Fruit fly (Drosophila melanogaster) whole organism, embryonic: ENCODE measurements around the gene Ir94h.
A peak's percentile ranks its signal among the peaks of the same experiment; 100 is the strongest.

ENCODE experiments used
- Atf-2 ChIP-seq: fragments of 200-800 bp; sonication (Bioruptor generic); optimal IDR thresholded peaks from 2 replicates; lab custom pipeline; 2016; ENCODE audit warnings: missing biosample characterization, missing genetic modification characterization
- Atf3 ChIP-seq: fragments of 200-800 bp; sonication (Bioruptor generic); optimal IDR thresholded peaks from 3 replicates; lab custom pipeline; 2016; ENCODE audit warnings: missing biosample characterization, missing genetic modification characterization
- Atf6 ChIP-seq: fragments of 200-800 bp; sonication (Bioruptor generic); IDR thresholded peaks from 2 replicates; pipeline ENCODE4 v1.3.6; 2022; ENCODE audit warnings: missing biosample characterization, missing genetic modification characterization
- Bgb ChIP-seq: fragments of 200-800 bp; sonication (Bioruptor generic); IDR thresholded peaks from 2 replicates; pipeline ENCODE4 v1.3.6; 2022; ENCODE audit warnings: missing biosample characterization, missing genetic modification characterization; ENCODE audit not compliant: partially characterized antibody
- CG10147 ChIP-seq: fragments of 200-800 bp; sonication (Bioruptor generic); optimal IDR thresholded peaks from 2 replicates; lab custom pipeline; 2019; ENCODE audit warnings: missing biosample characterization, mild to moderate bottlenecking, missing genetic modification characterization, moderate library complexity
- CG1024 ChIP-seq: fragments of 200-800 bp; sonication (Bioruptor generic); IDR thresholded peaks from 2 replicates; pipeline ENCODE4 v1.3.6; 2022; ENCODE audit warnings: missing biosample characterization, missing genetic modification characterization
- CG11247 ChIP-seq: fragments of 200-800 bp; sonication (Bioruptor generic); IDR thresholded peaks from 2 replicates; pipeline ENCODE4 v1.3.6; 2022; ENCODE audit warnings: missing biosample characterization, missing genetic modification characterization
- CG11560 ChIP-seq: fragments of 200-800 bp; sonication (Bioruptor generic); IDR thresholded peaks from 3 replicates; pipeline ENCODE4 v1.3.6; 2022; ENCODE audit warnings: missing biosample characterization, missing genetic modification characterization
- CG1233 ChIP-seq: fragments of 200-800 bp; sonication (Bioruptor generic); optimal IDR thresholded peaks from 4 replicates; lab custom pipeline; 2018; ENCODE audit warnings: missing biosample characterization, mild to moderate bottlenecking, missing genetic modification characterization
- CG12769 ChIP-seq: fragments of 200-800 bp; sonication (Bioruptor generic); optimal IDR thresholded peaks from 2 replicates; lab custom pipeline; 2019; ENCODE audit warnings: missing biosample characterization, mild to moderate bottlenecking, missing genetic modification characterization, moderate library complexity
- CG13123 ChIP-seq: fragments of 200-800 bp; sonication (Bioruptor generic); optimal IDR thresholded peaks from 2 replicates; lab custom pipeline; 2016; ENCODE audit warnings: missing biosample characterization, missing genetic modification characterization
- CG14965 ChIP-seq: fragments of 200-800 bp; sonication (Bioruptor generic); optimal IDR thresholded peaks from 2 replicates; lab custom pipeline; 2016; ENCODE audit warnings: missing biosample characterization, missing genetic modification characterization, borderline replicate concordance
- CG15479 ChIP-seq: fragments of 200-800 bp; sonication (Bioruptor generic); optimal IDR thresholded peaks from 3 replicates; lab custom pipeline; 2019; ENCODE audit warnings: missing biosample characterization, mild to moderate bottlenecking, missing genetic modification characterization, moderate library complexity
- CG17912 ChIP-seq: fragments of 200-800 bp; sonication (Bioruptor generic); optimal IDR thresholded peaks from 2 replicates; lab custom pipeline; 2018; ENCODE audit warnings: missing biosample characterization, mild to moderate bottlenecking, missing genetic modification characterization
- CG2202 ChIP-seq: fragments of 200-800 bp; sonication (Bioruptor generic); optimal IDR thresholded peaks from 2 replicates; lab custom pipeline; 2018; ENCODE audit warnings: missing biosample characterization, mild to moderate bottlenecking, missing genetic modification characterization
- CG3065 ChIP-seq: fragments of 200-800 bp; sonication (Bioruptor generic); optimal IDR thresholded peaks from 2 replicates; lab custom pipeline; 2016; ENCODE audit warnings: missing biosample characterization, missing genetic modification characterization
- CG31224 ChIP-seq: fragments of 200-800 bp; sonication (Bioruptor generic); IDR thresholded peaks from 2 replicates; pipeline ENCODE4 v1.3.6; 2022; ENCODE audit warnings: missing biosample characterization, missing genetic modification characterization
- CG33213 ChIP-seq: fragments of 200-800 bp; sonication (Bioruptor generic); optimal IDR thresholded peaks from 3 replicates; lab custom pipeline; 2016; ENCODE audit warnings: missing biosample characterization, missing genetic modification characterization
- CG34422 ChIP-seq: fragments of 200-800 bp; sonication (Bioruptor generic); IDR thresholded peaks from 3 replicates; pipeline ENCODE4 v1.3.6; 2022; ENCODE audit warnings: missing biosample characterization, missing genetic modification characterization
- CG3995 ChIP-seq: fragments of 200-800 bp; sonication (Bioruptor generic); optimal IDR thresholded peaks from 3 replicates; lab custom pipeline; 2016; ENCODE audit warnings: missing biosample characterization, missing genetic modification characterization
- CG43689 ChIP-seq: fragments of 200-800 bp; sonication (Bioruptor generic); IDR thresholded peaks from 2 replicates; pipeline ENCODE4 v1.3.6; 2022; ENCODE audit warnings: missing biosample characterization, missing genetic modification characterization
- CG4854 ChIP-seq: fragments of 200-800 bp; sonication (Bioruptor generic); optimal IDR thresholded peaks from 2 replicates; lab custom pipeline; 2016; ENCODE audit warnings: missing biosample characterization, missing genetic modification characterization, inconsistent platforms
- CG5953 ChIP-seq: fragments of 200-800 bp; sonication (Bioruptor generic); IDR thresholded peaks from 2 replicates; pipeline ENCODE4 v1.3.6; 2022; ENCODE audit warnings: missing biosample characterization, missing genetic modification characterization
- CG6654 ChIP-seq: fragments of 200-800 bp; sonication (Bioruptor generic); optimal IDR thresholded peaks from 2 replicates; lab custom pipeline; 2017; ENCODE audit warnings: missing biosample characterization, mild to moderate bottlenecking, missing genetic modification characterization
- CG7963 ChIP-seq: fragments of 200-800 bp; sonication (Bioruptor generic); IDR thresholded peaks from 3 replicates; pipeline ENCODE4 v1.3.6; 2022; ENCODE audit warnings: missing biosample characterization, missing genetic modification characterization; ENCODE audit not compliant: partially characterized antibody
- CG8944 ChIP-seq: fragments of 200-800 bp; sonication (Bioruptor generic); optimal IDR thresholded peaks from 3 replicates; lab custom pipeline; 2016; ENCODE audit warnings: missing biosample characterization, missing genetic modification characterization
- Eip74EF ChIP-seq, 2 experiments: fragments of 200-800 bp in 1 of 2; fragments of >200 bp in 1 of 2; sonication (Bioruptor generic) in 1 of 2; optimal IDR thresholded peaks; 2 replicates each; lab custom pipeline; 2017 to 2019; ENCODE audit warnings: missing biosample characterization in 2 of 2, missing genetic modification characterization in 2 of 2, mild to moderate bottlenecking in 1 of 2, moderate library complexity in 1 of 2
- Ets65A ChIP-seq: fragments of 200-800 bp; sonication (Bioruptor generic); peaks from one replicate; lab custom pipeline; 2016; ENCODE audit warnings: missing biosample characterization, missing genetic modification characterization
- GATAe ChIP-seq: fragments of 200-800 bp; sonication (Bioruptor generic); conservative IDR thresholded peaks from 2 replicates; pipeline ENCODE4 v1.3.6; 2022; ENCODE audit warnings: missing biosample characterization, missing genetic modification characterization
- H2.0 ChIP-seq: fragments of 200-800 bp; sonication (Bioruptor generic); IDR thresholded peaks from 2 replicates; pipeline ENCODE4 v1.3.6; 2022; ENCODE audit warnings: missing biosample characterization, missing genetic modification characterization
- HLH4C ChIP-seq: fragments of 200-800 bp; sonication (Bioruptor generic); IDR thresholded peaks from 3 replicates; pipeline ENCODE4 v1.3.6; 2022; ENCODE audit warnings: missing biosample characterization, missing genetic modification characterization; ENCODE audit not compliant: partially characterized antibody
- Lim3 ChIP-seq: fragments of 200-800 bp; sonication (Bioruptor generic); IDR thresholded peaks from 2 replicates; pipeline ENCODE4 v1.3.6; 2022; ENCODE audit warnings: missing biosample characterization, missing genetic modification characterization
- NC2β ChIP-seq: fragments of 200-800 bp; sonication (Bioruptor generic); optimal IDR thresholded peaks from 2 replicates; lab custom pipeline; 2016; ENCODE audit warnings: missing biosample characterization, missing genetic modification characterization
- Sin3A ChIP-seq: fragments of >200 bp; optimal IDR thresholded peaks from 2 replicates; lab custom pipeline; 2018
- Sry-δ ChIP-seq: fragments of 200-800 bp; sonication (Bioruptor generic); optimal IDR thresholded peaks from 2 replicates; lab custom pipeline; 2016; ENCODE audit warnings: missing biosample characterization, missing genetic modification characterization
- TFAM ChIP-seq: fragments of 200-800 bp; sonication (Bioruptor generic); optimal IDR thresholded peaks from 2 replicates; lab custom pipeline; 2017; ENCODE audit warnings: missing biosample characterization, missing genetic modification characterization, inconsistent platforms
- bowl ChIP-seq: fragments of 200-800 bp; sonication (Bioruptor generic); IDR thresholded peaks from 2 replicates; pipeline ENCODE4 v1.3.6; 2022; ENCODE audit warnings: missing biosample characterization, missing genetic modification characterization
- corto ChIP-seq: fragments of 200-800 bp; sonication (Bioruptor generic); optimal IDR thresholded peaks from 2 replicates; lab custom pipeline; 2016; ENCODE audit warnings: missing biosample characterization, mild to moderate bottlenecking, missing genetic modification characterization, moderate library complexity
- esg ChIP-seq: fragments of 200-800 bp; sonication (Bioruptor generic); conservative IDR thresholded peaks from 2 replicates; pipeline ENCODE4 v1.3.6; 2022; ENCODE audit warnings: missing biosample characterization, missing genetic modification characterization
- ftz-f1 ChIP-seq: fragments of 200-800 bp; sonication (Bioruptor generic); optimal IDR thresholded peaks from 2 replicates; lab custom pipeline; 2016; ENCODE audit warnings: missing biosample characterization, missing genetic modification characterization
- gsb-n ChIP-seq: fragments of 200-800 bp; sonication (Bioruptor generic); optimal IDR thresholded peaks from 3 replicates; lab custom pipeline; 2018; ENCODE audit warnings: missing biosample characterization, mild to moderate bottlenecking, missing genetic modification characterization
- lab ChIP-seq: fragments of 200-800 bp; sonication (Bioruptor generic); optimal IDR thresholded peaks from 3 replicates; lab custom pipeline; 2017; ENCODE audit warnings: missing biosample characterization, missing genetic modification characterization, mild to moderate bottlenecking, moderate library complexity, missing genetic modification reagents
- pan ChIP-seq, 4 experiments: fragments of >200 bp in 3 of 4; fragments of 200-800 bp in 1 of 4; sonication (Bioruptor generic) in 1 of 4; optimal IDR thresholded peaks in 3 of 4; IDR thresholded peaks in 1 of 4; 2 replicates each; pipeline versions ENCODE4 v1.3.6 to Lab custom; 2017 to 2022; ENCODE audit warnings: missing biosample characterization in 2 of 4, missing genetic modification characterization in 2 of 4, mixed read lengths in 1 of 4
- pfk ChIP-seq: fragments of 200-800 bp; sonication (Bioruptor generic); optimal IDR thresholded peaks from 2 replicates; lab custom pipeline; 2018; ENCODE audit warnings: missing biosample characterization, mild to moderate bottlenecking, missing genetic modification characterization, moderate library complexity
- phol ChIP-seq: fragments of 200-800 bp; sonication (Bioruptor generic); optimal IDR thresholded peaks from 3 replicates; lab custom pipeline; 2018; ENCODE audit warnings: missing biosample characterization, mild to moderate bottlenecking, missing genetic modification characterization, moderate library complexity
- sens ChIP-seq: fragments of 200-800 bp; sonication (Bioruptor generic); peaks from one replicate; lab custom pipeline; 2016; ENCODE audit warnings: missing biosample characterization, missing genetic modification characterization
- tll ChIP-seq, 2 experiments: fragments of 200-800 bp in 1 of 2; fragments of >200 bp in 1 of 2; sonication (Bioruptor generic) in 1 of 2; optimal IDR thresholded peaks; 2 replicates each; lab custom pipeline; 2017 to 2019; ENCODE audit warnings: missing biosample characterization in 2 of 2, missing genetic modification characterization in 2 of 2, mild to moderate bottlenecking in 1 of 2, moderate library complexity in 1 of 2
- unpg ChIP-seq: fragments of 200-800 bp; sonication (Bioruptor generic); optimal IDR thresholded peaks from 3 replicates; lab custom pipeline; 2018; ENCODE audit warnings: missing biosample characterization, mild to moderate bottlenecking, missing genetic modification characterization, moderate library complexity
- vvl ChIP-seq: fragments of 200-800 bp; sonication (Bioruptor generic); IDR thresholded peaks from 2 replicates; pipeline ENCODE4 v1.3.6; 2022; ENCODE audit warnings: missing biosample characterization, missing genetic modification characterization
- wdn ChIP-seq: fragments of 200-800 bp; sonication (Bioruptor generic); IDR thresholded peaks from 2 replicates; pipeline ENCODE4 v1.3.6; 2022; ENCODE audit warnings: missing biosample characterization, missing genetic modification characterization
- wek ChIP-seq: fragments of 200-800 bp; sonication (Bioruptor generic); optimal IDR thresholded peaks from 3 replicates; lab custom pipeline; 2018; ENCODE audit warnings: missing biosample characterization, mild to moderate bottlenecking, missing genetic modification characterization, moderate library complexity

Gene Ir94h

dm6 chr3R:23530886-23531285 lies 43.6 kb downstream of the Ir94h start, which contains the start of gene CG10175:
TSS of gene CG10175 (minus strand) at chr3R:23530986.
- TF ChIP-seq CG6654 (GFP tag; lab: Kevin White, UChicago) (no peak), CG10147 (no peak), Atf6 (GFP tag; lab: Robert Waterston, UW) (no peak), pan (optimal IDR thresholded peaks at IDR 0.05; lab: Kevin White, UChicago) (no peak), pan (GFP tag; optimal IDR thresholded peaks at IDR 0.05 in 1 of 2, IDR thresholded peaks at IDR 0.05 in 1 of 2) (no peak), sens (GFP tag; lab: Kevin White, UChicago) (peak; percentile 18), esg (no peak), Sin3A (lab: Kevin White, UChicago) (no peak), CG5953 (GFP tag; lab: Robert Waterston, UW) (no peak), CG31224 (no peak), CG8944 (GFP tag; lab: Kevin White, UChicago) (no peak), gsb-n (peak; percentile 5), CG13123 (GFP tag; lab: Kevin White, UChicago) (no peak), vvl (GFP tag; lab: Robert Waterston, UW) (peak; percentile 30; the same call in 1 of the 2 replicates), GATAe (no peak), Atf-2 (GFP tag; lab: Kevin White, UChicago) (no peak), pfk (no peak), CG1024 (GFP tag; lab: Robert Waterston, UW) (no peak), CG3065 (GFP tag; lab: Kevin White, UChicago) (no peak), CG12769 (tag; lab: Kevin White, UChicago) (peak; percentile 18), Bgb (GFP tag; lab: Robert Waterston, UW) (no peak), CG14965 (no peak), CG17912 (GFP tag; lab: Kevin White, UChicago) (no peak), CG3995 (GFP tag; lab: Kevin White, UChicago) (no peak), bowl (GFP tag; lab: Robert Waterston, UW) (0 out of 2 replicates have a peak, but pooled peaks have one; percentile 24), CG7963 (GFP tag; lab: Robert Waterston, UW) (no peak), phol (tag; lab: Kevin White, UChicago) (no peak), wdn (GFP tag; lab: Robert Waterston, UW) (no peak), tll (GFP tag; optimal IDR thresholded peaks at IDR 0.05; lab: Kevin White, UChicago) (no peak), CG4854 (no peak), CG11560 (no peak), Eip74EF (GFP tag; optimal IDR thresholded peaks at IDR 0.05; lab: Kevin White, UChicago) (no peak), CG1233 (GFP tag; lab: Kevin White, UChicago) (no peak), H2.0 (GFP tag; lab: Robert Waterston, UW) (no peak), HLH4C (no peak), Ets65A (GFP tag; lab: Kevin White, UChicago) (no peak), CG43689 (GFP tag; lab: Robert Waterston, UW) (no peak), CG15479 (GFP tag; lab: Kevin White, UChicago) (no peak), ftz-f1 (no peak), Lim3 (no peak), CG11247 (GFP tag; lab: Robert Waterston, UW) (no peak), corto (no peak), CG33213 (no peak), TFAM (GFP tag; lab: Kevin White, UChicago) (no peak), CG34422 (GFP tag; lab: Robert Waterston, UW) (0 out of 3 replicates have a peak, but pooled peaks have one; percentile 26), wek (GFP tag; lab: Kevin White, UChicago) (no peak), unpg (GFP tag; lab: Kevin White, UChicago) (no peak), lab (GFP tag; lab: Kevin White, UChicago) (no peak), Atf3 (GFP tag; lab: Kevin White, UChicago) (no peak), NC2β (no peak), Sry-δ (no peak), CG2202 (tag; lab: Kevin White, UChicago) (no peak)
